Fruit fly (Drosophila melanogaster): ENCODE data around the gene fbp.

dm6 chr2L:19810642-19811041 is 46.7 kb upstream of the fbp start:
- TF ChIP-seq psq (optimal IDR thresholded peaks at IDR 0.05) (no peak), h (optimal IDR thresholded peaks at IDR 0.05) (no peak), ttk (optimal IDR thresholded peaks at IDR 0.05) (no peak), Sin3A (optimal IDR thresholded peaks at IDR 0.05) (no peak)
